Worm (Caenorhabditis elegans) whole organism, mixed stage, embryonic: Measurements from ENCODE around the gene Y43F8B.9.

ENCODE experiments used
- M03D4.4 ChIP-seq: sonication (generic microtip); optimal IDR thresholded peaks from 2 replicates; lab custom pipeline; 2017; ENCODE audit warnings: mild to moderate bottlenecking, missing genetic modification characterization, missing compliant biosample characterization
- bed-3 ChIP-seq: fragments of 200-800 bp; sonication (Bioruptor generic); optimal IDR thresholded peaks from 3 replicates; lab custom pipeline; 2018; ENCODE audit warnings: mild to moderate bottlenecking, missing genetic modification characterization, moderate library complexity, missing compliant biosample characterization
- blmp-1 ChIP-seq: fragments of 150-350 bp; optimal IDR thresholded peaks from 2 replicates; lab custom pipeline; 2014; ENCODE audit warnings: missing biosample characterization, missing genetic modification characterization
- ceh-39 ChIP-seq: fragments of 150-350 bp; optimal IDR thresholded peaks from 2 replicates; lab custom pipeline; 2014; ENCODE audit warnings: missing biosample characterization, missing genetic modification characterization
- ceh-83 ChIP-seq: fragments of 200-800 bp; sonication (Bioruptor generic); optimal IDR thresholded peaks from 2 replicates; lab custom pipeline; 2018; ENCODE audit warnings: mild to moderate bottlenecking, missing genetic modification characterization, missing compliant biosample characterization
- ces-1 ChIP-seq: fragments of 150-350 bp; optimal IDR thresholded peaks from 2 replicates; lab custom pipeline; 2014; ENCODE audit warnings: missing biosample characterization, missing genetic modification reagents, missing genetic modification characterization
- elt-1 ChIP-seq: sonication (generic microtip); optimal IDR thresholded peaks from 2 replicates; lab custom pipeline; 2017; ENCODE audit warnings: missing genetic modification characterization, mild to moderate bottlenecking, missing compliant biosample characterization, antibody characterized with exemption, moderate library complexity, borderline replicate concordance; ENCODE audit not compliant: insufficient read depth
- elt-3 ChIP-seq: fragments of 150-350 bp; optimal IDR thresholded peaks from 2 replicates; lab custom pipeline; 2014; ENCODE audit warnings: missing biosample characterization, missing genetic modification characterization
- flh-1 ChIP-seq: fragments of 200-800 bp; sonication (Bioruptor generic); optimal IDR thresholded peaks from 2 replicates; lab custom pipeline; 2018; ENCODE audit warnings: mild to moderate bottlenecking, missing genetic modification characterization, moderate library complexity, missing compliant biosample characterization
- ham-2 ChIP-seq: fragments of 200-800 bp; sonication (Bioruptor generic); optimal IDR thresholded peaks from 2 replicates; lab custom pipeline; 2018; ENCODE audit warnings: mild to moderate bottlenecking, missing genetic modification characterization, missing compliant biosample characterization
- hlh-1 ChIP-seq: fragments of 150-350 bp; optimal IDR thresholded peaks from 2 replicates; lab custom pipeline; 2014; ENCODE audit warnings: missing biosample characterization, missing genetic modification reagents, missing genetic modification characterization
- lin-13 ChIP-seq: fragments of 150-350 bp; optimal IDR thresholded peaks from 2 replicates; lab custom pipeline; 2014; ENCODE audit warnings: missing biosample characterization, missing genetic modification characterization
- lin-32 ChIP-seq: fragments of 200-800 bp; sonication (Bioruptor generic); optimal IDR thresholded peaks from 2 replicates; lab custom pipeline; 2018; ENCODE audit warnings: mild to moderate bottlenecking, missing genetic modification characterization, missing compliant biosample characterization
- lsy-2 ChIP-seq: fragments of 150-350 bp; optimal IDR thresholded peaks from 2 replicates; lab custom pipeline; 2014; ENCODE audit warnings: missing biosample characterization, missing genetic modification characterization
- mep-1 ChIP-seq: fragments of 150-350 bp; optimal IDR thresholded peaks from 2 replicates; lab custom pipeline; 2017; ENCODE audit warnings: missing biosample characterization, missing genetic modification reagents, missing genetic modification characterization, inconsistent platforms
- mls-2 ChIP-seq: sonication (generic microtip); optimal IDR thresholded peaks from 2 replicates; lab custom pipeline; 2016; ENCODE audit warnings: mild to moderate bottlenecking, missing genetic modification characterization, moderate library complexity, missing compliant biosample characterization
- nhr-12 ChIP-seq: fragments of 150-350 bp; optimal IDR thresholded peaks from 2 replicates; lab custom pipeline; 2014; ENCODE audit warnings: missing biosample characterization, missing genetic modification characterization
- nhr-2 ChIP-seq: fragments of 150-350 bp; optimal IDR thresholded peaks from 2 replicates; lab custom pipeline; 2014; ENCODE audit warnings: missing biosample characterization, missing genetic modification characterization
- nhr-237 ChIP-seq: fragments of 150-350 bp; optimal IDR thresholded peaks from 2 replicates; lab custom pipeline; 2014; ENCODE audit warnings: missing biosample characterization, missing genetic modification characterization
- nhr-28 ChIP-seq: fragments of 150-350 bp; optimal IDR thresholded peaks from 2 replicates; lab custom pipeline; 2014; ENCODE audit warnings: missing biosample characterization, missing genetic modification characterization
- nhr-76 ChIP-seq: sonication (generic microtip); optimal IDR thresholded peaks from 2 replicates; lab custom pipeline; 2017; ENCODE audit warnings: missing biosample characterization, missing genetic modification characterization
- pha-4 ChIP-seq: fragments of 150-350 bp; optimal IDR thresholded peaks from 2 replicates; lab custom pipeline; 2018; ENCODE audit warnings: missing biosample characterization, missing genetic modification reagents, missing genetic modification characterization
- sem-2 ChIP-seq: fragments of 200-800 bp; sonication (Bioruptor generic); optimal IDR thresholded peaks from 2 replicates; lab custom pipeline; 2018; ENCODE audit warnings: mild to moderate bottlenecking, missing genetic modification characterization, missing compliant biosample characterization
- snpc-4 ChIP-seq: fragments of 150-350 bp; optimal IDR thresholded peaks from 2 replicates; lab custom pipeline; 2014; ENCODE audit warnings: missing biosample characterization, missing genetic modification characterization
- sptf-1 ChIP-seq: sonication (generic microtip); optimal IDR thresholded peaks from 2 replicates; lab custom pipeline; 2017; ENCODE audit warnings: mild to moderate bottlenecking, missing genetic modification characterization, moderate library complexity, missing compliant biosample characterization
- tbx-8 ChIP-seq: fragments of 200-800 bp; sonication (Bioruptor generic); optimal IDR thresholded peaks from 2 replicates; lab custom pipeline; 2018; ENCODE audit warnings: mild to moderate bottlenecking, missing genetic modification characterization, moderate library complexity, missing compliant biosample characterization
- unc-39 ChIP-seq: fragments of 150-350 bp; optimal IDR thresholded peaks from 2 replicates; lab custom pipeline; 2014; ENCODE audit warnings: missing biosample characterization, missing genetic modification characterization
- unc-62 ChIP-seq: fragments of 150-350 bp; optimal IDR thresholded peaks from 2 replicates; lab custom pipeline; 2014; ENCODE audit warnings: missing biosample characterization, missing genetic modification reagents, missing genetic modification characterization
- zip-8 ChIP-seq: fragments of 150-350 bp; optimal IDR thresholded peaks from 2 replicates; lab custom pipeline; 2014; ENCODE audit warnings: missing biosample characterization, missing genetic modification characterization
- ztf-11 ChIP-seq: fragments of 150-350 bp; optimal IDR thresholded peaks from 2 replicates; lab custom pipeline; 2014; ENCODE audit warnings: missing biosample characterization, missing genetic modification characterization

Gene Y43F8B.9

ce11 chrV:19457120-19457519, 20.8 kb upstream of the Y43F8B.9 start, which contains the start of gene Y43F8B.24:
Y43F8B.24 (plus strand) TSS chrV:19457420.
- TF ChIP-seq nhr-28 (tag; lab: Kevin White, UChicago) (no peak), lin-13 (no peak), unc-39 (tag; lab: Kevin White, UChicago) (no peak), nhr-12 (no peak), ham-2 (GFP tag; lab: Kevin White, UChicago) (no peak), ceh-83 (GFP tag; lab: Kevin White, UChicago) (no peak), lin-32 (GFP tag; lab: Kevin White, UChicago) (no peak), elt-1 (tag; lab: Kevin White, UChicago) (no peak), nhr-76 (tag; lab: Kevin White, UChicago) (no peak), pha-4 (tag; lab: Kevin White, UChicago) (no peak), mls-2 (no peak)

- no peak for TF ChIP-seq lin-32 (GFP tag; lab: Kevin White, UChicago)
- TF ChIP-seq tbx-8 (GFP tag; lab: Kevin White, UChicago) = no peak
- no peak for TF ChIP-seq pha-4 (tag; lab: Kevin White, UChicago)
- no peak for TF ChIP-seq unc-62 (GFP tag; lab: Kevin White, UChicago)
- no peak for TF ChIP-seq lsy-2 (tag; lab: Kevin White, UChicago)
- TF ChIP-seq elt-3 = no peak
- no peak for TF ChIP-seq hlh-1
- TF ChIP-seq ztf-11 (tag; lab: Kevin White, UChicago) = no peak
- TF ChIP-seq ham-2 (GFP tag; lab: Kevin White, UChicago) = no peak
- no peak for TF ChIP-seq flh-1 (GFP tag; lab: Kevin White, UChicago)
- TF ChIP-seq nhr-2 (tag; lab: Kevin White, UChicago) = no peak
Measured at ce11 chrV:19462020-19462419, 15.9 kb upstream of the Y43F8B.9 start, which contains the start of gene Y43F8B.15. Y43F8B.15 (minus strand) TSS chrV:19462120.

ce11 chrV:19462612-19463011, 15.3 kb upstream of the Y43F8B.9 start, which contains the start of gene Y43F8B.25:
Y43F8B.25 (plus strand) TSS chrV:19462912.
- no peak for TF ChIP-seq pha-4 (tag; lab: Kevin White, UChicago)
- TF ChIP-seq ces-1 (GFP tag; lab: Kevin White, UChicago) = no peak
- TF ChIP-seq sem-2 (GFP tag; lab: Kevin White, UChicago) = no peak
- TF ChIP-seq nhr-237 (tag; lab: Kevin White, UChicago) = no peak
- no peak for TF ChIP-seq bed-3 (GFP tag; lab: Kevin White, UChicago)
- no peak for TF ChIP-seq lin-13
- TF ChIP-seq tbx-8 (GFP tag; lab: Kevin White, UChicago) = no peak
- TF ChIP-seq nhr-76 (tag; lab: Kevin White, UChicago) = no peak
- no peak for TF ChIP-seq zip-8 (tag; lab: Kevin White, UChicago)
- no peak for TF ChIP-seq lin-32 (GFP tag; lab: Kevin White, UChicago)
- TF ChIP-seq M03D4.4 (tag; lab: Kevin White, UChicago) = no peak
- no peak for TF ChIP-seq blmp-1 (tag; lab: Kevin White, UChicago)
- no peak for TF ChIP-seq ceh-83 (GFP tag; lab: Kevin White, UChicago)
- TF ChIP-seq unc-62 (GFP tag; lab: Kevin White, UChicago) = no peak
- no peak for TF ChIP-seq mep-1 (tag; lab: Kevin White, UChicago)
- TF ChIP-seq nhr-12 = no peak

- TF ChIP-seq sptf-1 (tag; lab: Kevin White, UChicago) (no peak), elt-1 (tag; lab: Kevin White, UChicago) (no peak), nhr-237 (tag; lab: Kevin White, UChicago) (no peak), blmp-1 (tag; lab: Kevin White, UChicago) (no peak), mls-2 (no peak), mep-1 (tag; lab: Kevin White, UChicago) (no peak), ztf-11 (tag; lab: Kevin White, UChicago) (no peak), ham-2 (GFP tag; lab: Kevin White, UChicago) (no peak), nhr-2 (tag; lab: Kevin White, UChicago) (no peak)
Measured at ce11 chrV:19467574-19467973, 10.4 kb upstream of the Y43F8B.9 start, which contains the start of gene Y43F8B.23. Y43F8B.23 (minus strand) TSS chrV:19467648.

ce11 chrV:19468083-19468482, 9.9 kb upstream of the Y43F8B.9 start, which contains the start of gene Y43F8B.12:
Y43F8B.12 (plus strand) TSS chrV:19468383.
- TF ChIP-seq nhr-237 (tag; lab: Kevin White, UChicago) (no peak), elt-3 (no peak), ceh-39 (tag; lab: Kevin White, UChicago) (no peak), nhr-12 (no peak), flh-1 (GFP tag; lab: Kevin White, UChicago) (no peak), snpc-4 (tag; lab: Kevin White, UChicago) (no peak), sptf-1 (tag; lab: Kevin White, UChicago) (no peak), ztf-11 (tag; lab: Kevin White, UChicago) (no peak), mep-1 (tag; lab: Kevin White, UChicago) (no peak), mls-2 (no peak), bed-3 (GFP tag; lab: Kevin White, UChicago) (no peak), tbx-8 (GFP tag; lab: Kevin White, UChicago) (no peak)
